Fruit fly (Drosophila melanogaster) whole organism, embryonic: ENCODE results near the gene CG3632.

Experiments
- Adf1 ChIP-seq: fragments of 200-800 bp; sonication (Bioruptor generic); IDR thresholded peaks from 2 replicates; pipeline ENCODE4 v1.3.6; 2022; ENCODE audit warnings: missing biosample characterization, missing genetic modification characterization
- Awh ChIP-seq: fragments of 200-800 bp; sonication (Bioruptor generic); IDR thresholded peaks from 2 replicates; pipeline ENCODE4, ENCODE4 v1.3.6; 2022; ENCODE audit warnings: missing biosample characterization, missing genetic modification characterization
- C15 ChIP-seq: fragments of 200-800 bp; sonication (Bioruptor generic); IDR thresholded peaks from 3 replicates; pipeline ENCODE4 v1.3.6; 2022; ENCODE audit warnings: missing biosample characterization, missing genetic modification characterization
- CG10979 ChIP-seq: fragments of 200-800 bp; sonication (Bioruptor generic); optimal IDR thresholded peaks from 2 replicates; lab custom pipeline; 2018; ENCODE audit warnings: missing biosample characterization, mild to moderate bottlenecking, missing genetic modification characterization, moderate library complexity
- CG15011 ChIP-seq: fragments of 200-800 bp; sonication (Bioruptor generic); optimal IDR thresholded peaks from 3 replicates; lab custom pipeline; 2018; ENCODE audit warnings: missing biosample characterization, mild to moderate bottlenecking, missing genetic modification characterization
- CG15514 ChIP-seq: fragments of 200-800 bp; sonication (Bioruptor generic); optimal IDR thresholded peaks from 3 replicates; lab custom pipeline; 2017; ENCODE audit warnings: missing biosample characterization, missing genetic modification characterization, mild to moderate bottlenecking, moderate library complexity, missing genetic modification reagents
- CG17186 ChIP-seq: fragments of 200-800 bp; sonication (Bioruptor generic); optimal IDR thresholded peaks from 3 replicates; lab custom pipeline; 2017; ENCODE audit warnings: missing biosample characterization, missing genetic modification reagents, missing genetic modification characterization
- CG17328 ChIP-seq: fragments of 200-800 bp; sonication (Bioruptor generic); IDR thresholded peaks from 2 replicates; pipeline ENCODE4 v1.3.6; 2022; ENCODE audit warnings: missing biosample characterization, missing genetic modification characterization
- CG18476 ChIP-seq: fragments of 200-800 bp; sonication (Bioruptor generic); optimal IDR thresholded peaks from 2 replicates; lab custom pipeline; 2016; ENCODE audit warnings: missing biosample characterization, mild to moderate bottlenecking, missing genetic modification characterization
- CG31365 ChIP-seq: fragments of 200-800 bp; sonication (Bioruptor generic); optimal IDR thresholded peaks from 2 replicates; lab custom pipeline; 2018; ENCODE audit warnings: missing biosample characterization, mild to moderate bottlenecking, missing genetic modification characterization
- CG31441 ChIP-seq: fragments of 200-800 bp; sonication (Bioruptor generic); IDR thresholded peaks from 2 replicates; pipeline ENCODE4 v1.3.6; 2022; ENCODE audit warnings: missing biosample characterization, missing genetic modification characterization
- CG33557 ChIP-seq: fragments of 200-800 bp; sonication (Bioruptor generic); optimal IDR thresholded peaks from 2 replicates; lab custom pipeline; 2019; ENCODE audit warnings: missing biosample characterization, mild to moderate bottlenecking, missing genetic modification characterization, moderate library complexity
- CG4328 ChIP-seq: fragments of 200-800 bp; sonication (Bioruptor generic); optimal IDR thresholded peaks from 3 replicates; lab custom pipeline; 2017; ENCODE audit warnings: missing biosample characterization, missing genetic modification reagents, missing genetic modification characterization
- CG6254 ChIP-seq: fragments of 200-800 bp; sonication (Bioruptor generic); optimal IDR thresholded peaks from 3 replicates; lab custom pipeline; 2017; ENCODE audit warnings: mild to moderate bottlenecking, missing biosample characterization, missing genetic modification reagents, missing genetic modification characterization
- CG8089 ChIP-seq: fragments of 200-800 bp; sonication (Bioruptor generic); optimal IDR thresholded peaks from 3 replicates; lab custom pipeline; 2016; ENCODE audit warnings: missing biosample characterization, missing genetic modification characterization
- CG8359 ChIP-seq: fragments of 200-800 bp; sonication (Bioruptor generic); optimal IDR thresholded peaks from 2 replicates; lab custom pipeline; 2017; ENCODE audit warnings: missing biosample characterization, mild to moderate bottlenecking, missing genetic modification characterization, borderline replicate concordance
- Chrac-16 ChIP-seq: fragments of 200-800 bp; sonication (Bioruptor generic); optimal IDR thresholded peaks from 3 replicates; lab custom pipeline; 2016; ENCODE audit warnings: missing biosample characterization, missing genetic modification characterization
- Dll ChIP-seq: fragments of 200-800 bp; sonication (Bioruptor generic); IDR thresholded peaks from 4 replicates; pipeline ENCODE4 v1.3.6; 2022; ENCODE audit warnings: missing biosample characterization, missing genetic modification characterization; ENCODE audit not compliant: partially characterized antibody
- Fer1 ChIP-seq: fragments of 200-800 bp; sonication (Bioruptor generic); optimal IDR thresholded peaks from 2 replicates; lab custom pipeline; 2017; ENCODE audit warnings: missing biosample characterization, mild to moderate bottlenecking, missing genetic modification characterization
- GATAe ChIP-seq: fragments of 200-800 bp; sonication (Bioruptor generic); conservative IDR thresholded peaks from 2 replicates; pipeline ENCODE4 v1.3.6; 2022; ENCODE audit warnings: missing biosample characterization, missing genetic modification characterization
- Hr78 ChIP-seq, 2 experiments: fragments of 200-800 bp in 1 of 2; fragments of >200 bp in 1 of 2; sonication (Bioruptor generic) in 1 of 2; optimal IDR thresholded peaks; 2 replicates each; lab custom pipeline; 2017 to 2019; ENCODE audit warnings: missing biosample characterization in 2 of 2, missing genetic modification characterization in 2 of 2, mild to moderate bottlenecking in 1 of 2, moderate library complexity in 1 of 2
- NfI ChIP-seq: fragments of 200-800 bp; sonication (Bioruptor generic); optimal IDR thresholded peaks from 3 replicates; lab custom pipeline; 2018; ENCODE audit warnings: missing biosample characterization, mild to moderate bottlenecking, missing genetic modification characterization, moderate library complexity
- Optix ChIP-seq: fragments of 200-800 bp; sonication (Bioruptor generic); IDR thresholded peaks from 3 replicates; pipeline ENCODE4 v1.3.6; 2022; ENCODE audit warnings: missing biosample characterization, missing genetic modification characterization
- Trl ChIP-seq, 3 experiments: fragments of >200 bp in 2 of 3; fragments of 200-800 bp in 1 of 3; sonication (Bioruptor generic) in 1 of 3; optimal IDR thresholded peaks; 2 replicates in 1 of 3; 3 replicates in 2 of 3; lab custom pipeline; 2016 to 2017; ENCODE audit warnings: missing biosample characterization in 1 of 3, missing genetic modification characterization in 1 of 3
- Xbp1 ChIP-seq: fragments of 200-800 bp; sonication (Bioruptor generic); optimal IDR thresholded peaks from 3 replicates; lab custom pipeline; 2016; ENCODE audit warnings: missing biosample characterization, mild to moderate bottlenecking, missing genetic modification characterization
- al ChIP-seq: fragments of 200-800 bp; sonication (Bioruptor generic); IDR thresholded peaks from 2 replicates; pipeline ENCODE4 v1.3.6; 2022; ENCODE audit warnings: missing biosample characterization, missing genetic modification characterization
- ase ChIP-seq: fragments of 200-800 bp; sonication (Bioruptor generic); IDR thresholded peaks from 3 replicates; pipeline ENCODE4 v1.3.6; 2022; ENCODE audit warnings: missing biosample characterization, missing genetic modification characterization
- az2 ChIP-seq: fragments of 200-800 bp; sonication (Bioruptor generic); optimal IDR thresholded peaks from 3 replicates; lab custom pipeline; 2016; ENCODE audit warnings: missing biosample characterization, missing genetic modification characterization
- bab2 ChIP-seq: fragments of 200-800 bp; sonication (Bioruptor generic); optimal IDR thresholded peaks from 2 replicates; lab custom pipeline; 2016; ENCODE audit warnings: missing biosample characterization, missing genetic modification characterization
- br ChIP-seq: fragments of >200 bp; optimal IDR thresholded peaks from 2 replicates; lab custom pipeline; 2017
- cato ChIP-seq: fragments of 200-800 bp; sonication (Bioruptor generic); optimal IDR thresholded peaks from 2 replicates; lab custom pipeline; 2016; ENCODE audit warnings: missing biosample characterization, missing genetic modification characterization, borderline replicate concordance
- cg ChIP-seq: fragments of 200-800 bp; sonication (Bioruptor generic); optimal IDR thresholded peaks from 3 replicates; lab custom pipeline; 2019; ENCODE audit warnings: missing biosample characterization, mild to moderate bottlenecking, missing genetic modification characterization, moderate library complexity
- croc ChIP-seq: fragments of 200-800 bp; sonication (Bioruptor generic); conservative IDR thresholded peaks from 3 replicates; pipeline ENCODE4 v1.3.6; 2022; ENCODE audit warnings: missing biosample characterization, missing genetic modification characterization
- da ChIP-seq: fragments of 200-800 bp; sonication (Bioruptor generic); optimal IDR thresholded peaks from 2 replicates; lab custom pipeline; 2016; ENCODE audit warnings: missing biosample characterization, missing genetic modification characterization
- dan ChIP-seq: fragments of 200-800 bp; sonication (Bioruptor generic); IDR thresholded peaks from 2 replicates; pipeline ENCODE4 v1.3.6; 2022; ENCODE audit warnings: missing biosample characterization, missing genetic modification characterization
- dysf ChIP-seq: fragments of 200-800 bp; sonication (Bioruptor generic); IDR thresholded peaks from 3 replicates; pipeline ENCODE4 v1.3.6; 2022; ENCODE audit warnings: missing biosample characterization, missing genetic modification characterization
- fru ChIP-seq: fragments of >200 bp; optimal IDR thresholded peaks from 2 replicates; lab custom pipeline; 2017
- gsb-n ChIP-seq: fragments of 200-800 bp; sonication (Bioruptor generic); optimal IDR thresholded peaks from 3 replicates; lab custom pipeline; 2018; ENCODE audit warnings: missing biosample characterization, mild to moderate bottlenecking, missing genetic modification characterization
- jigr1 ChIP-seq: fragments of 200-800 bp; sonication (Bioruptor generic); IDR thresholded peaks from 3 replicates; pipeline ENCODE4 v1.3.6; 2022; ENCODE audit warnings: missing biosample characterization, missing genetic modification characterization
- kni ChIP-seq: fragments of 200-800 bp; sonication (Bioruptor generic); optimal IDR thresholded peaks from 3 replicates; lab custom pipeline; 2017; ENCODE audit warnings: mild to moderate bottlenecking, missing biosample characterization, missing genetic modification reagents, missing genetic modification characterization
- lab ChIP-seq: fragments of 200-800 bp; sonication (Bioruptor generic); optimal IDR thresholded peaks from 3 replicates; lab custom pipeline; 2017; ENCODE audit warnings: missing biosample characterization, missing genetic modification characterization, mild to moderate bottlenecking, moderate library complexity, missing genetic modification reagents
- nerfin-2 ChIP-seq: fragments of 200-800 bp; sonication (Bioruptor generic); IDR thresholded peaks from 2 replicates; pipeline ENCODE4 v1.3.6; 2022; ENCODE audit warnings: missing biosample characterization, missing genetic modification characterization; ENCODE audit not compliant: partially characterized antibody
- nmo ChIP-seq: fragments of 200-800 bp; sonication (Bioruptor generic); optimal IDR thresholded peaks from 2 replicates; lab custom pipeline; 2018; ENCODE audit warnings: missing biosample characterization, mild to moderate bottlenecking, missing genetic modification characterization, moderate library complexity
- pum ChIP-seq: fragments of 200-800 bp; sonication (Bioruptor generic); optimal IDR thresholded peaks from 2 replicates; lab custom pipeline; 2016; ENCODE audit warnings: missing biosample characterization, missing genetic modification characterization
- sisA ChIP-seq: fragments of 200-800 bp; sonication (Bioruptor generic); IDR thresholded peaks from 2 replicates; pipeline ENCODE4 v1.3.6; 2022; ENCODE audit warnings: missing biosample characterization, missing genetic modification characterization
- tgo ChIP-seq: fragments of 200-800 bp; sonication (Bioruptor generic); IDR thresholded peaks from 3 replicates; pipeline ENCODE4 v1.3.6; 2022; ENCODE audit warnings: missing biosample characterization, missing genetic modification characterization
- tio ChIP-seq: fragments of 200-800 bp; sonication (Bioruptor generic); optimal IDR thresholded peaks from 2 replicates; lab custom pipeline; 2017; ENCODE audit warnings: missing biosample characterization, missing genetic modification characterization, inconsistent platforms
- vvl ChIP-seq: fragments of 200-800 bp; sonication (Bioruptor generic); IDR thresholded peaks from 2 replicates; pipeline ENCODE4 v1.3.6; 2022; ENCODE audit warnings: missing biosample characterization, missing genetic modification characterization
- zen ChIP-seq: fragments of 200-800 bp; sonication (Bioruptor generic); optimal IDR thresholded peaks from 3 replicates; lab custom pipeline; 2018; ENCODE audit warnings: missing biosample characterization, mild to moderate bottlenecking, missing genetic modification characterization, moderate library complexity
- zfh2 ChIP-seq: fragments of 200-800 bp; sonication (Bioruptor generic); optimal IDR thresholded peaks from 2 replicates; lab custom pipeline; 2016; ENCODE audit warnings: missing biosample characterization, missing genetic modification characterization

The CG3632 gene

dm6 chrX:16335107-16335642 is 38.7 kb downstream of the CG3632 start:
- TF ChIP-seq CG8359 (GFP tag; lab: Kevin White, UChicago) (no peak), Trl (optimal IDR thresholded peaks at IDR 0.05; lab: Kevin White, UChicago) (no peak), Trl (GFP tag; optimal IDR thresholded peaks at IDR 0.05; lab: Kevin White, UChicago) (peak; percentile 67), CG31365 (tag; lab: Kevin White, UChicago) (no peak), Hr78 (GFP tag; optimal IDR thresholded peaks at IDR 0.05; lab: Kevin White, UChicago) (no peak), ase (GFP tag; lab: Robert Waterston, UW) (peak; percentile 75), pum (GFP tag; lab: Kevin White, UChicago) (peak; percentile 58), CG10979 (tag; lab: Kevin White, UChicago) (peak; percentile 21), al (peak; percentile 75), Optix (GFP tag; lab: Robert Waterston, UW) (peak; percentile 62; the same call in 1 of the 3 replicates), kni (peak; percentile 49), CG4328 (GFP tag; lab: Kevin White, UChicago) (peak; percentile 64), vvl (GFP tag; lab: Robert Waterston, UW) (peak; percentile 90), croc (GFP tag; lab: Robert Waterston, UW) (peak; percentile 20; the same call in 1 of the 3 replicates), CG17186 (GFP tag; lab: Kevin White, UChicago) (no peak), cato (GFP tag; lab: Kevin White, UChicago) (no peak), tio (GFP tag; lab: Kevin White, UChicago) (peak; percentile 76), gsb-n (tag; lab: Kevin White, UChicago) (no peak), Chrac-16 (peak; percentile 71), da (GFP tag; lab: Kevin White, UChicago) (no peak), dysf (peak; percentile 76; the same call in 2 of the 3 replicates), zfh2 (GFP tag; lab: Kevin White, UChicago) (peak; percentile 77), bab2 (GFP tag; lab: Kevin White, UChicago) (peak; percentile 70), Adf1 (GFP tag; lab: Robert Waterston, UW) (peak; percentile 22; the same call in 1 of the 2 replicates), CG15514 (GFP tag; lab: Kevin White, UChicago) (peak; percentile 99), jigr1 (GFP tag; lab: Robert Waterston, UW) (no peak; the same call in 1 of the 3 replicates), C15 (peak; percentile 55; the same call in 1 of the 3 replicates), Dll (0 out of 4 replicates have a peak, but pooled peaks have one; percentile 22), Xbp1 (GFP tag; lab: Kevin White, UChicago) (peak; percentile 79), fru (lab: Kevin White, UChicago) (no peak), lab (GFP tag; lab: Kevin White, UChicago) (peak; percentile 84), cg (no peak), az2 (GFP tag; lab: Kevin White, UChicago) (peak; percentile 73), CG33557 (GFP tag; lab: Kevin White, UChicago) (peak; percentile 35), Awh (GFP tag; lab: Robert Waterston, UW) (peak; percentile 73), CG31441 (GFP tag; lab: Robert Waterston, UW) (peak; percentile 52; the same call in 1 of the 2 replicates), sisA (GFP tag; lab: Robert Waterston, UW) (peak; percentile 70), nmo (GFP tag; lab: Kevin White, UChicago) (peak; percentile 59), CG6254 (GFP tag; lab: Kevin White, UChicago) (peak; percentile 42), GATAe (GFP tag; lab: Robert Waterston, UW) (no peak), CG18476 (GFP tag; lab: Kevin White, UChicago) (peak; percentile 52), br (lab: Kevin White, UChicago) (no peak), dan (GFP tag; lab: Robert Waterston, UW) (no peak), CG15011 (GFP tag; lab: Kevin White, UChicago) (peak; percentile 37), CG8089 (GFP tag; lab: Kevin White, UChicago) (peak; percentile 49), nerfin-2 (GFP tag; lab: Robert Waterston, UW) (no peak), zen (no peak), tgo (GFP tag; lab: Robert Waterston, UW) (peak; percentile 73), CG17328 (GFP tag; lab: Robert Waterston, UW) (peak; percentile 78), Fer1 (GFP tag; lab: Kevin White, UChicago) (peak; percentile 80), NfI (peak; percentile 78)
